Fruit fly (Drosophila melanogaster): ENCODE measurements around the gene Uch.

Uch gene

DNA sequence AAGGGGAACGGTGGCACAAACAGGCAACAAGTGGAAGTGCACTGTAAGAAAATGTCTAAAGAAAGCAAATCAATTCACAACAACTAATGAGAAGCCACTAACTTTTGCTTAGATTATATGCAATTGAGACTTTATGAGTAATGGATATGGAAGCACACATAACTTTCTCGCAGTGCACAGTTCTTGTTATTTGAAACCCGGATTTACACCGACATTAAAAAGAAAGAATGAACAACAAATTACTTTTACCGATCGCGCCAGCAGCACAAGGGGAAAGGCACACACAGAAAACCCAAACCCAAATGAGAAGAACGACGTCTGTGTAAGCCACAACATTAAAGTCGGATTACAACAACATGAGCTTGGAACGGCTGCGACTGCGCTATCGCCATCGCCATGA is 24.9 kb downstream of the Uch start (continued):
- TF ChIP-seq CG34376 (GFP tag; optimal IDR thresholded peaks at IDR 0.05) = no peak
- peak; percentile 21 for TF ChIP-seq org-1 (GFP tag; optimal IDR thresholded peaks at IDR 0.05)
- TF ChIP-seq CG2120 (GFP tag; optimal IDR thresholded peaks at IDR 0.05) = no peak
- peak; percentile 80 for TF ChIP-seq CG8388 (GFP tag; optimal IDR thresholded peaks at IDR 0.05)
- TF ChIP-seq CG4424 (GFP tag; optimal IDR thresholded peaks at IDR 0.05) = peak; percentile 79
- TF ChIP-seq Nf-YA (GFP tag; IDR thresholded peaks at IDR 0.05) = 0 out of 2 replicates have a peak, but pooled peaks have one; percentile 58
- TF ChIP-seq twi (tag; optimal IDR thresholded peaks at IDR 0.05) = peak; percentile 70
- TF ChIP-seq Atf3 (GFP tag; optimal IDR thresholded peaks at IDR 0.05) = peak; percentile 60
- TF ChIP-seq gsb-n (tag; optimal IDR thresholded peaks at IDR 0.05) = peak; percentile 83
- peak; percentile 24 for TF ChIP-seq cato (GFP tag; optimal IDR thresholded peaks at IDR 0.05; ENCODE audit: borderline replicate concordance)
- TF ChIP-seq gem (tag; optimal IDR thresholded peaks at IDR 0.05) = peak; percentile 84
- no peak for TF ChIP-seq al (GFP tag; IDR thresholded peaks at IDR 0.05)
- TF ChIP-seq CG13775 (GFP tag; optimal IDR thresholded peaks at IDR 0.05) = peak; percentile 75
- TF ChIP-seq CG17912 (GFP tag; optimal IDR thresholded peaks at IDR 0.05) = no peak
- no peak for TF ChIP-seq gce (GFP tag; IDR thresholded peaks at IDR 0.05)
- TF ChIP-seq CG12236 (GFP tag; optimal IDR thresholded peaks at IDR 0.05) = peak; percentile 45
- peak; percentile 70 for TF ChIP-seq sens-2 (GFP tag; IDR thresholded peaks at IDR 0.05)
- TF ChIP-seq Chrac-16 (GFP tag; optimal IDR thresholded peaks at IDR 0.05) = peak; percentile 79
- TF ChIP-seq CG3065 (GFP tag; optimal IDR thresholded peaks at IDR 0.05) = peak; percentile 62
- peak; percentile 50 for TF ChIP-seq nerfin-1 (tag; optimal IDR thresholded peaks at IDR 0.05)
- peak; percentile 88 for TF ChIP-seq CG2202 (tag; optimal IDR thresholded peaks at IDR 0.05)
- peak; percentile 76 for TF ChIP-seq CG9727 (GFP tag; optimal IDR thresholded peaks at IDR 0.05)
- peak; percentile 54 for TF ChIP-seq CG9876 (GFP tag; optimal IDR thresholded peaks at IDR 0.05)
- TF ChIP-seq Asciz (GFP tag; optimal IDR thresholded peaks at IDR 0.05) = peak; percentile 14
- peak; percentile 76 for TF ChIP-seq CG3407 (GFP tag; optimal IDR thresholded peaks at IDR 0.05)
- no peak for TF ChIP-seq mld (GFP tag; IDR thresholded peaks at IDR 0.05; ENCODE audit: partially characterized antibody)
- TF ChIP-seq ken (GFP tag; IDR thresholded peaks at IDR 0.05) = 0 out of 3 replicates have a peak, but pooled peaks have one; percentile 17
- no peak for TF ChIP-seq CrebB (tag; optimal IDR thresholded peaks at IDR 0.05)
- no peak for TF ChIP-seq HLH54F (GFP tag; optimal IDR thresholded peaks at IDR 0.05)
- peak; percentile 64 for TF ChIP-seq CG10654 (GFP tag; optimal IDR thresholded peaks at IDR 0.05)
- no peak for TF ChIP-seq CG7963 (GFP tag; IDR thresholded peaks at IDR 0.05; ENCODE audit: partially characterized antibody)
- TF ChIP-seq dysf (GFP tag; IDR thresholded peaks at IDR 0.05) = peak; percentile 31; the same call in 1 of the 3 replicates
- TF ChIP-seq bcd (GFP tag; optimal IDR thresholded peaks at IDR 0.05) = peak; percentile 46
- no peak for TF ChIP-seq tll (GFP tag; optimal IDR thresholded peaks at IDR 0.05)
- peak; percentile 26 for TF ChIP-seq CG11723 (GFP tag; optimal IDR thresholded peaks at IDR 0.05)
- no peak for TF ChIP-seq corto (GFP tag; optimal IDR thresholded peaks at IDR 0.05)
- TF ChIP-seq CG31441 (GFP tag; IDR thresholded peaks at IDR 0.05) = peak; percentile 67
- TF ChIP-seq ems (GFP tag; optimal IDR thresholded peaks at IDR 0.05) = peak; percentile 13
- peak; percentile 82 for TF ChIP-seq CG30431 (GFP tag; optimal IDR thresholded peaks at IDR 0.05)
- TF ChIP-seq CG7271 (tag; optimal IDR thresholded peaks at IDR 0.05) = no peak
- TF ChIP-seq CG7556 (GFP tag; optimal IDR thresholded peaks at IDR 0.05) = peak; percentile 61
- peak; percentile 42 for TF ChIP-seq ewg (GFP tag; optimal IDR thresholded peaks at IDR 0.05)
- TF ChIP-seq sqz (GFP tag; optimal IDR thresholded peaks at IDR 0.05) = peak; percentile 37
- TF ChIP-seq kay (GFP tag; optimal IDR thresholded peaks at IDR 0.05) = peak; percentile 25
- peak; percentile 62 for TF ChIP-seq bab2 (GFP tag; optimal IDR thresholded peaks at IDR 0.05)
- TF ChIP-seq CG15696 (tag; optimal IDR thresholded peaks at IDR 0.05) = peak; percentile 68
- peak; percentile 26; the same call in 1 of the 2 replicates for TF ChIP-seq sob (GFP tag; IDR thresholded peaks at IDR 0.05)
- TF ChIP-seq pan (optimal IDR thresholded peaks at IDR 0.05) = no peak
- TF ChIP-seq pan (GFP tag; optimal IDR thresholded peaks at IDR 0.05 in 1 of 2, IDR thresholded peaks at IDR 0.05 in 1 of 2) = peak in 1 of 2 experiments; percentile 62
- peak; percentile 87 for TF ChIP-seq Blimp-1 (GFP tag; optimal IDR thresholded peaks at IDR 0.05)
